Worm (Caenorhabditis elegans) whole organism, young adult: ENCODE data around the gene F32A11.1.
A peak's percentile ranks its signal among the peaks of the same experiment; 100 is the strongest.

Experiments
- D2030.7 ChIP-seq: fragments of 200-800 bp; sonication (Bioruptor generic); IDR thresholded peaks from 2 replicates; pipeline ENCODE4 v1.3.6; 2022; ENCODE audit warnings: missing genetic modification reagents, missing genetic modification characterization, missing compliant biosample characterization
- F22D6.2 ChIP-seq: sonication (generic microtip); optimal IDR thresholded peaks from 2 replicates; lab custom pipeline; 2016; ENCODE audit warnings: mild to moderate bottlenecking, missing genetic modification characterization, missing compliant biosample characterization
- F39B2.1 ChIP-seq: fragments of 200-800 bp; sonication (Bioruptor generic); IDR thresholded peaks from 2 replicates; pipeline ENCODE4 v1.3.6; 2022; ENCODE audit warnings: missing genetic modification reagents, missing genetic modification characterization, missing compliant biosample characterization
- F57C9.4 ChIP-seq: sonication (generic microtip); optimal IDR thresholded peaks from 2 replicates; lab custom pipeline; 2017; ENCODE audit warnings: mild to moderate bottlenecking, missing genetic modification characterization, missing compliant biosample characterization
- K12H6.12 ChIP-seq: fragments of 200-800 bp; sonication (Bioruptor generic); optimal IDR thresholded peaks from 2 replicates; lab custom pipeline; 2018; ENCODE audit warnings: mild to moderate bottlenecking, missing genetic modification characterization, missing compliant biosample characterization
- Y53F4B.3 ChIP-seq: fragments of 200-800 bp; sonication (Bioruptor generic); IDR thresholded peaks from 2 replicates; pipeline ENCODE4 v1.3.6; 2022; ENCODE audit warnings: missing genetic modification reagents, missing genetic modification characterization, missing compliant biosample characterization
- atf-7 ChIP-seq: sonication (generic microtip); optimal IDR thresholded peaks from 2 replicates; lab custom pipeline; 2017; ENCODE audit warnings: mild to moderate bottlenecking, missing genetic modification characterization, missing compliant biosample characterization
- athp-1 ChIP-seq: sonication (generic microtip); optimal IDR thresholded peaks from 2 replicates; lab custom pipeline; 2017; ENCODE audit warnings: mild to moderate bottlenecking, missing genetic modification characterization, missing compliant biosample characterization
- attf-5 ChIP-seq: fragments of 200-800 bp; sonication (Bioruptor generic); optimal IDR thresholded peaks from 2 replicates; lab custom pipeline; 2018; ENCODE audit warnings: mild to moderate bottlenecking, missing genetic modification characterization, missing compliant biosample characterization
- ceh-27 ChIP-seq: fragments of 200-800 bp; sonication (Bioruptor generic); optimal IDR thresholded peaks from 2 replicates; lab custom pipeline; 2018; ENCODE audit warnings: mild to moderate bottlenecking, missing genetic modification characterization, moderate library complexity, missing compliant biosample characterization
- chd-7 ChIP-seq: sonication (generic microtip); optimal IDR thresholded peaks from 2 replicates; lab custom pipeline; 2016; ENCODE audit warnings: mild to moderate bottlenecking, missing genetic modification characterization, moderate library complexity, missing compliant biosample characterization
- die-1 ChIP-seq: sonication (generic microtip); optimal IDR thresholded peaks from 2 replicates; lab custom pipeline; 2016; ENCODE audit warnings: missing genotype, mild to moderate bottlenecking, missing genetic modification characterization, missing compliant biosample characterization
- dox-1 ChIP-seq: fragments of 200-800 bp; sonication (Bioruptor generic); IDR thresholded peaks from 2 replicates; pipeline ENCODE4 v1.3.6; 2022; ENCODE audit warnings: missing genetic modification reagents, missing genetic modification characterization, missing compliant biosample characterization
- ets-4 ChIP-seq: fragments of 200-800 bp; sonication (Bioruptor generic); optimal IDR thresholded peaks from 2 replicates; lab custom pipeline; 2018; ENCODE audit warnings: mild to moderate bottlenecking, missing genetic modification characterization, missing compliant biosample characterization
- him-1 ChIP-seq: sonication (generic microtip); optimal IDR thresholded peaks from 2 replicates; lab custom pipeline; 2016; ENCODE audit warnings: missing genotype, missing genetic modification reagents, missing genetic modification characterization, missing compliant biosample characterization
- hlh-26 ChIP-seq: fragments of 200-800 bp; sonication (Bioruptor generic); conservative IDR thresholded peaks from 2 replicates; pipeline ENCODE4 v1.3.6; 2022; ENCODE audit warnings: missing genetic modification reagents, missing genetic modification characterization, missing compliant biosample characterization
- hsf-1 ChIP-seq: fragments of 200-800 bp; sonication (Bioruptor generic); IDR thresholded peaks from 2 replicates; pipeline ENCODE4 v1.3.6; 2022; ENCODE audit warnings: missing genetic modification reagents, missing genetic modification characterization, missing compliant biosample characterization
- let-607 ChIP-seq, 2 experiments: fragments of 200-800 bp in 1 of 2; sonication (Bioruptor generic) in 1 of 2; sonication (generic microtip) in 1 of 2; optimal IDR thresholded peaks; 2 replicates each; lab custom pipeline; 2016 to 2018; ENCODE audit warnings: mild to moderate bottlenecking in 2 of 2, missing compliant biosample characterization in 2 of 2, missing genetic modification characterization in 2 of 2, moderate library complexity in 2 of 2, missing genotype in 1 of 2
- lin-35 ChIP-seq, 3 experiments: fragments of 150-350 bp in 2 of 3; sonication (generic microtip) in 1 of 3; optimal IDR thresholded peaks; 2 replicates each; lab custom pipeline; 2014 to 2018; ENCODE audit warnings: missing biosample characterization in 3 of 3, missing genetic modification characterization in 3 of 3, missing genetic modification reagents in 3 of 3
- lin-54 ChIP-seq: fragments of 200-800 bp; sonication (Bioruptor generic); optimal IDR thresholded peaks from 2 replicates; lab custom pipeline; 2018; ENCODE audit warnings: mild to moderate bottlenecking, missing genetic modification characterization, missing compliant biosample characterization
- lir-1 ChIP-seq: fragments of 200-800 bp; sonication (Bioruptor generic); conservative IDR thresholded peaks from 2 replicates; pipeline ENCODE4 v1.3.6; 2022; ENCODE audit warnings: missing genetic modification reagents, missing genetic modification characterization, missing compliant biosample characterization
- lsl-1 ChIP-seq: fragments of 200-800 bp; sonication (Bioruptor generic); optimal IDR thresholded peaks from 2 replicates; lab custom pipeline; 2018; ENCODE audit warnings: mild to moderate bottlenecking, missing genetic modification characterization, moderate library complexity, missing compliant biosample characterization
- madf-10 ChIP-seq: sonication (generic microtip); optimal IDR thresholded peaks from 2 replicates; lab custom pipeline; 2016; ENCODE audit warnings: mild to moderate bottlenecking, missing genetic modification characterization, missing compliant biosample characterization
- madf-3 ChIP-seq: fragments of 200-800 bp; sonication (Bioruptor generic); IDR thresholded peaks from 2 replicates; pipeline ENCODE4 v1.3.6; 2022; ENCODE audit warnings: missing genetic modification reagents, missing genetic modification characterization, missing compliant biosample characterization
- madf-8 ChIP-seq: fragments of 200-800 bp; sonication (Bioruptor generic); conservative IDR thresholded peaks from 2 replicates; pipeline ENCODE4 v1.3.6; 2022; ENCODE audit warnings: missing genetic modification reagents, missing genetic modification characterization, missing compliant biosample characterization
- mcd-1 ChIP-seq: fragments of 200-800 bp; sonication (Bioruptor generic); IDR thresholded peaks from 2 replicates; pipeline ENCODE4 v1.3.6; 2022; ENCODE audit warnings: missing genetic modification reagents, missing genetic modification characterization, missing compliant biosample characterization
- mxl-1 ChIP-seq: sonication (generic microtip); optimal IDR thresholded peaks from 2 replicates; lab custom pipeline; 2016; ENCODE audit warnings: missing genetic modification characterization, missing compliant biosample characterization
- nfyb-1 ChIP-seq: fragments of 200-800 bp; sonication (Bioruptor generic); IDR thresholded peaks from 2 replicates; pipeline ENCODE4 v1.3.6; 2022; ENCODE audit warnings: missing genetic modification reagents, missing genetic modification characterization, missing compliant biosample characterization
- nhr-179 ChIP-seq: sonication (generic microtip); optimal IDR thresholded peaks from 2 replicates; lab custom pipeline; 2016; ENCODE audit warnings: mild to moderate bottlenecking, missing genetic modification characterization, missing compliant biosample characterization
- nhr-80 ChIP-seq: sonication (generic microtip); optimal IDR thresholded peaks from 2 replicates; lab custom pipeline; 2016; ENCODE audit warnings: missing genetic modification characterization, missing compliant biosample characterization
- pbrm-1 ChIP-seq: fragments of 200-800 bp; sonication (Bioruptor generic); IDR thresholded peaks from 2 replicates; pipeline ENCODE4 v1.3.6; 2022; ENCODE audit warnings: missing genetic modification reagents, missing genetic modification characterization, missing compliant biosample characterization
- sdz-38 ChIP-seq: sonication (generic microtip); optimal IDR thresholded peaks from 2 replicates; lab custom pipeline; 2016; ENCODE audit warnings: missing genotype, missing genetic modification characterization, missing compliant biosample characterization
- snpc-1.3 ChIP-seq: sonication (generic microtip); optimal IDR thresholded peaks from 2 replicates; lab custom pipeline; 2017; ENCODE audit warnings: missing genetic modification characterization, mild to moderate bottlenecking, missing compliant biosample characterization, antibody characterized with exemption, moderate library complexity, missing genotype, missing genetic modification reagents; ENCODE audit not compliant: insufficient read depth
- snpc-3.4 ChIP-seq: sonication (generic microtip); optimal IDR thresholded peaks from 2 replicates; lab custom pipeline; 2017; ENCODE audit warnings: missing genetic modification characterization, mild to moderate bottlenecking, missing compliant biosample characterization, antibody characterized with exemption, moderate library complexity, missing genotype, missing genetic modification reagents
- somi-1 ChIP-seq: fragments of 200-800 bp; sonication (Bioruptor generic); optimal IDR thresholded peaks from 2 replicates; lab custom pipeline; 2018; ENCODE audit warnings: mild to moderate bottlenecking, missing genetic modification characterization, missing compliant biosample characterization
- xnd-1 ChIP-seq: sonication (generic microtip); optimal IDR thresholded peaks from 2 replicates; lab custom pipeline; 2016; ENCODE audit warnings: missing genotype, missing genetic modification reagents, missing genetic modification characterization, missing compliant biosample characterization
- ztf-25 ChIP-seq: fragments of 200-800 bp; sonication (Bioruptor generic); IDR thresholded peaks from 2 replicates; pipeline ENCODE4 v1.3.6; 2022; ENCODE audit warnings: missing genetic modification reagents, missing genetic modification characterization, missing compliant biosample characterization
- ztf-26 ChIP-seq: sonication (generic microtip); optimal IDR thresholded peaks from 2 replicates; lab custom pipeline; 2017; ENCODE audit warnings: missing genetic modification characterization, missing compliant biosample characterization

F32A11.1 gene

DNA sequence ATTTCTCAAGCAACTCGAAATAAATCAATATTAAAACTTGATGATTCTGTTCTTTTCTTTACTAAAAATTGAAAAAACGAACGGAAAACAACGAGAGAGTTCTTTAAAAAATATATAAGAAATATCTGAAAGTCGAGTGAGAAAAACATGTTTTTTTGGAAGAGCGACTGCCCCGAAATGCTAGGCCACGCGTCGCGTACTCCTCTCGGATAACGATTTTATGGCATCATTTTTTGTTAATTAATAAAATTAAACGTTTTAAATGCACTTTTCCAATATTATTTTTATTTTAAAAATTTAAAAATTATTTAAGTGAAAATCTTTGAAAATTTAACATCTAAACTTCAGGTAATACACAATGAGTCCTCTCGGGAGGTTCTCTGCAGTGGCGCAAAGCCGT lies 40.0 kb upstream of the F32A11.1 start, which contains the start of gene gfm-1 (continued):
- TF ChIP-seq madf-10 (tag; lab: Kevin White, UChicago) (peak; percentile 6), F22D6.2 (peak; percentile 30), mcd-1 (GFP tag; lab: Robert Waterston, UW) (peak; percentile 68; the same call in 1 of the 2 replicates), F57C9.4 (tag; lab: Kevin White, UChicago) (no peak), mxl-1 (tag; lab: Kevin White, UChicago) (no peak), hlh-26 (GFP tag; lab: Robert Waterston, UW) (no peak), ets-4 (GFP tag; lab: Kevin White, UChicago) (no peak), ztf-26 (tag; lab: Kevin White, UChicago) (no peak), sdz-38 (no peak), madf-8 (GFP tag; lab: Robert Waterston, UW) (0 out of 2 replicates have a peak, but pooled peaks have one; percentile 30), madf-3 (GFP tag; lab: Robert Waterston, UW) (no peak), snpc-1.3 (tag; lab: Kevin White, UChicago) (peak; percentile 30), let-607 (tag; optimal IDR thresholded peaks at IDR 0.05; lab: Kevin White, UChicago) (peak in 1 of 2 experiments; percentile 61), lir-1 (GFP tag; lab: Robert Waterston, UW) (0 out of 2 replicates have a peak, but pooled peaks have one; percentile 6), xnd-1 (no peak), die-1 (tag; lab: Kevin White, UChicago) (no peak), lsl-1 (GFP tag; lab: Kevin White, UChicago) (peak; percentile 48), ceh-27 (GFP tag; lab: Kevin White, UChicago) (peak; percentile 51), somi-1 (GFP tag; lab: Kevin White, UChicago) (no peak), D2030.7 (GFP tag; lab: Robert Waterston, UW) (peak; percentile 44; the same call in 1 of the 2 replicates), athp-1 (tag; lab: Kevin White, UChicago) (peak; percentile 52), atf-7 (tag; lab: Kevin White, UChicago) (peak; percentile 15), lin-54 (peak; percentile 60), lin-35 (GFP tag; optimal IDR thresholded peaks at IDR 0.05; lab: Kevin White, UChicago) (peak in 1 of 3 experiments; percentile 41), K12H6.12 (peak; percentile 44), snpc-3.4 (tag; lab: Kevin White, UChicago) (peak; percentile 43), attf-5 (GFP tag; lab: Kevin White, UChicago) (no peak), dox-1 (peak; percentile 61), him-1 (tag; lab: Kevin White, UChicago) (no peak), nhr-179 (tag; lab: Kevin White, UChicago) (no peak)
- TF ChIP-seq, all 124 proteins: peak for 28

DNA sequence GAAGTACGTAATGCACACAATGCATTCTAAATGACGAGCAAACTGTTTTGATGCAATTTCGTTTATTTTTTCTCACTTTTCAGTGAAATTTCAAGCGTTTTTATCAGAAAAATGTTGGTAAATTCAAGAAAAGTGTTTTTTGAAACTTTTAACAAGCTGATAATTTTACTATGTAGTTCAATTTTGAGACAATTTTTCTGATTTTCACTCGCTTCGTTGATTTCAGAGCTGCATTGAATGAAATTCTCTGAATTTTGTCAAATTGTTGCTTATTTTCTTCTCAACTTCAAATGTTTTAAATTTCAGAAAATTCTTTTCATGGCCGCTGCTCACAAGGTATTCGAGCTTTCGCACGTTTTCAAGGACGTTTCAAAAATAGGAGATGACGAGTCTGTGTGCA lies 34.4 kb upstream of the F32A11.1 start, which contains the start of gene bath-45:
Gene bath-45 (plus strand): TSS at position 301 of the 400 bp plus-strand sequence.
- TF ChIP-seq Y53F4B.3 (GFP tag; lab: Robert Waterston, UW): no peak
- no peak for TF ChIP-seq hsf-1
- no peak for TF ChIP-seq chd-7
- no peak for TF ChIP-seq snpc-3.4 (tag; lab: Kevin White, UChicago)
- TF ChIP-seq xnd-1: no peak
- no peak for TF ChIP-seq pbrm-1 (GFP tag; lab: Robert Waterston, UW)
- no peak for TF ChIP-seq nfyb-1
- TF ChIP-seq somi-1 (GFP tag; lab: Kevin White, UChicago): no peak
- no peak for TF ChIP-seq F39B2.1 (GFP tag; lab: Robert Waterston, UW)
- no peak for TF ChIP-seq ztf-25
- no peak for TF ChIP-seq nhr-80 (tag; lab: Kevin White, UChicago)
